Fruit fly (Drosophila melanogaster): ENCODE data around the gene Droj2.
A peak's percentile ranks its signal among the peaks of the same experiment; 100 is the strongest.

Gene Droj2

dm6 chr3R:13433623-13434022, 51.7 kb downstream of the Droj2 start (continued):
- no peak for TF ChIP-seq pan (optimal IDR thresholded peaks at IDR 0.05)
- peak in 1 of 2 experiments; percentile 76 for TF ChIP-seq pan (GFP tag; optimal IDR thresholded peaks at IDR 0.05 in 1 of 2, IDR thresholded peaks at IDR 0.05 in 1 of 2)
- TF ChIP-seq CG30431 (GFP tag; optimal IDR thresholded peaks at IDR 0.05), result peak; percentile 62
- TF ChIP-seq CG14710 (tag; optimal IDR thresholded peaks at IDR 0.05), result peak; percentile 77
- peak; percentile 41 for TF ChIP-seq CG8290 (GFP tag; optimal IDR thresholded peaks at IDR 0.05)
- TF ChIP-seq CG8290 (tag; optimal IDR thresholded peaks at IDR 0.05), result peak in 1 of 2 experiments; percentile 72
- TF ChIP-seq CG8281 (tag; optimal IDR thresholded peaks at IDR 0.05), result peak; percentile 60
- TF ChIP-seq CG9817 (tag; optimal IDR thresholded peaks at IDR 0.05), result peak; percentile 76
- 0 out of 3 replicates have a peak, but pooled peaks have one; percentile 20 for TF ChIP-seq gce (GFP tag; IDR thresholded peaks at IDR 0.05)
- peak; percentile 65 for TF ChIP-seq CG5245 (GFP tag; optimal IDR thresholded peaks at IDR 0.05)
- TF ChIP-seq odd (GFP tag; optimal IDR thresholded peaks at IDR 0.05), result peak; percentile 87
- TF ChIP-seq Dad (GFP tag; optimal IDR thresholded peaks at IDR 0.05), result no peak
- peak; percentile 3 for TF ChIP-seq NC2β (GFP tag; optimal IDR thresholded peaks at IDR 0.05)
- peak; percentile 47 for TF ChIP-seq CG16863 (GFP tag; optimal IDR thresholded peaks at IDR 0.05)
- peak; percentile 82 for TF ChIP-seq Drgx (GFP tag; IDR thresholded peaks at IDR 0.05)
- TF ChIP-seq CG42726 (GFP tag; IDR thresholded peaks at IDR 0.05; ENCODE audit: partially characterized antibody), result no peak
- no peak for TF ChIP-seq Dref (GFP tag; IDR thresholded peaks at IDR 0.05)
- TF ChIP-seq nom (GFP tag; optimal IDR thresholded peaks at IDR 0.05), result peak; percentile 54
- peak; percentile 13 for TF ChIP-seq Dip3 (GFP tag; optimal IDR thresholded peaks at IDR 0.05)
- TF ChIP-seq chinmo (GFP tag; IDR thresholded peaks at IDR 0.05; ENCODE audit: partially characterized antibody), result no peak
- TF ChIP-seq Neu2 (GFP tag; optimal IDR thresholded peaks at IDR 0.05; ENCODE audit: borderline replicate concordance), result no peak
- no peak for TF ChIP-seq CG1792 (GFP tag; optimal IDR thresholded peaks at IDR 0.05)
- TF ChIP-seq CG15011 (GFP tag; optimal IDR thresholded peaks at IDR 0.05), result peak; percentile 51
- TF ChIP-seq CG10431 (GFP tag; optimal IDR thresholded peaks at IDR 0.05), result peak; percentile 67
- peak; percentile 31 for TF ChIP-seq fd64A (GFP tag; optimal IDR thresholded peaks at IDR 0.05)
- no peak for TF ChIP-seq CG14667 (GFP tag; IDR thresholded peaks at IDR 0.05)
- TF ChIP-seq en (GFP tag; optimal IDR thresholded peaks at IDR 0.05), result peak; percentile 48
- TF ChIP-seq ato (GFP tag; IDR thresholded peaks at IDR 0.05; ENCODE audit: partially characterized antibody), result no peak
- TF ChIP-seq bsh (GFP tag; optimal IDR thresholded peaks at IDR 0.05), result peak; percentile 77 to 91
- peak; percentile 84 for TF ChIP-seq CG7556 (GFP tag; optimal IDR thresholded peaks at IDR 0.05)
- peak; percentile 39; the same call in 1 of the 2 replicates for TF ChIP-seq CG9215 (GFP tag; IDR thresholded peaks at IDR 0.05)
- TF ChIP-seq ind (GFP tag; optimal IDR thresholded peaks at IDR 0.05), result peak; percentile 65
- peak; percentile 81 for TF ChIP-seq CG8388 (GFP tag; optimal IDR thresholded peaks at IDR 0.05)
- peak; percentile 70 for TF ChIP-seq CG17359 (tag; optimal IDR thresholded peaks at IDR 0.05)
- peak; percentile 26 for TF ChIP-seq bab2 (GFP tag; optimal IDR thresholded peaks at IDR 0.05)
- peak; percentile 44 for TF ChIP-seq cwo (GFP tag; optimal IDR thresholded peaks at IDR 0.05)
- TF ChIP-seq sc (optimal IDR thresholded peaks at IDR 0.05), result no peak
- peak; percentile 64 for TF ChIP-seq sc (GFP tag; optimal IDR thresholded peaks at IDR 0.05)
- TF ChIP-seq NfI (GFP tag; optimal IDR thresholded peaks at IDR 0.05), result peak; percentile 89
- TF ChIP-seq crol (GFP tag; IDR thresholded peaks at IDR 0.05), result no peak
- no peak for TF ChIP-seq ab (GFP tag; optimal IDR thresholded peaks at IDR 0.05)
- TF ChIP-seq CG15073 (GFP tag; optimal IDR thresholded peaks at IDR 0.05), result no peak
- TF ChIP-seq wek (GFP tag; optimal IDR thresholded peaks at IDR 0.05), result peak; percentile 63
- no peak for TF ChIP-seq Mrtf (GFP tag; IDR thresholded peaks at IDR 0.05)
- peak; percentile 50 for TF ChIP-seq mam (GFP tag; optimal IDR thresholded peaks at IDR 0.05)
- TF ChIP-seq chif (GFP tag; optimal IDR thresholded peaks at IDR 0.05), result peak; percentile 8 to 51
- peak; percentile 23 for TF ChIP-seq kay (GFP tag; optimal IDR thresholded peaks at IDR 0.05)
- peak; percentile 86 for TF ChIP-seq CG11695 (GFP tag; IDR thresholded peaks at IDR 0.05)
- TF ChIP-seq CG8765 (GFP tag; IDR thresholded peaks at IDR 0.05), result no peak
- TF ChIP-seq Mes4 (GFP tag; optimal IDR thresholded peaks at IDR 0.05), result peak; percentile 59
- peak; percentile 85 for TF ChIP-seq CG17385 (GFP tag; optimal IDR thresholded peaks at IDR 0.05)
- peak; percentile 65 for TF ChIP-seq CG16815 (GFP tag; optimal IDR thresholded peaks at IDR 0.05)
